Fruit fly (Drosophila melanogaster) whole organism, wandering third instar larva: ENCODE measurements around the gene Moe.

Experiments
- Dif ChIP-seq: fragments of 200-275, 200-300 bp; sonication (Bioruptor generic); optimal IDR thresholded peaks from 2 replicates; lab custom pipeline; 2018; ENCODE audit warnings: missing biosample characterization, missing genetic modification characterization; ENCODE audit not compliant: partially characterized antibody
- GATAd ChIP-seq: sonication (Bioruptor generic); optimal IDR thresholded peaks from 2 replicates; lab custom pipeline; 2016; ENCODE audit warnings: missing biosample characterization, missing genetic modification characterization
- Hr78 ChIP-seq: fragments of >200 bp; optimal IDR thresholded peaks from 2 replicates; lab custom pipeline; 2017; ENCODE audit warnings: missing biosample characterization, missing genetic modification characterization
- Mio ChIP-seq: sonication (Bioruptor generic); optimal IDR thresholded peaks from 2 replicates; lab custom pipeline; 2016; ENCODE audit warnings: missing biosample characterization, missing genetic modification characterization
- Myc ChIP-seq: fragments of >200 bp; optimal IDR thresholded peaks from 2 replicates; lab custom pipeline; 2017
- N ChIP-seq: fragments of >200 bp; optimal IDR thresholded peaks from 2 replicates; lab custom pipeline; 2018; ENCODE audit warnings: missing biosample characterization, missing external identifiers, missing genetic modification characterization
- OdsH ChIP-seq: fragments of 200-800 bp; sonication (Bioruptor generic); optimal IDR thresholded peaks from 2 replicates; lab custom pipeline; 2016; ENCODE audit warnings: missing biosample characterization, mild to moderate bottlenecking, missing genetic modification characterization
- foxo ChIP-seq, 2 experiments: fragments of 200-800 bp; sonication (Bioruptor generic); optimal IDR thresholded peaks; 2 replicates in 1 of 2; 3 replicates in 1 of 2; lab custom pipeline; 2016 to 2017; ENCODE audit warnings: missing biosample characterization in 2 of 2, missing genetic modification characterization in 2 of 2
- jim ChIP-seq: fragments of 175-275, 200-325 bp; sonication (Bioruptor generic); optimal IDR thresholded peaks from 2 replicates; lab custom pipeline; 2016; ENCODE audit warnings: missing biosample characterization, mild to moderate bottlenecking, missing genetic modification characterization

- TF ChIP-seq GATAd, result no peak
- no peak for TF ChIP-seq Mio (GFP tag; lab: Kevin White, UChicago)
- TF ChIP-seq N (GFP tag; lab: Kevin White, UChicago), result no peak
- TF ChIP-seq Dif (GFP tag; lab: Kevin White, UChicago), result no peak
- TF ChIP-seq jim (GFP tag; lab: Kevin White, UChicago), result no peak
- TF ChIP-seq Hr78, result no peak
- no peak for TF ChIP-seq foxo (GFP tag; optimal IDR thresholded peaks at IDR 0.05; lab: Kevin White, UChicago)
- no peak for TF ChIP-seq OdsH (GFP tag; lab: Kevin White, UChicago)
- TF ChIP-seq Myc, result no peak
These were observed 13.5 kb downstream of the Moe start for dm6 chrX:8884678-8885077.
